Worm (Caenorhabditis elegans) whole organism, early embryonic: Measurements from ENCODE around the gene nuaf-1.

Experiments
- B0310.2 ChIP-seq: sonication (generic microtip); optimal IDR thresholded peaks from 2 replicates; lab custom pipeline; 2016; ENCODE audit warnings: mild to moderate bottlenecking, missing genetic modification characterization, missing compliant biosample characterization
- ama-1 ChIP-seq: fragments of 150-350 bp; optimal IDR thresholded peaks from 2 replicates; lab custom pipeline; 2014
- flt-1 ChIP-seq: fragments of 200-800 bp; sonication (Bioruptor generic); IDR thresholded peaks from 2 replicates; pipeline ENCODE4 v1.3.6; 2022; ENCODE audit warnings: missing genetic modification characterization, missing compliant biosample characterization
- hnd-1 ChIP-seq: sonication (generic microtip); optimal IDR thresholded peaks from 2 replicates; lab custom pipeline; 2016; ENCODE audit warnings: missing genetic modification characterization, missing compliant biosample characterization
- sea-1 ChIP-seq: fragments of 200-800 bp; sonication (Bioruptor generic); conservative IDR thresholded peaks from 2 replicates; pipeline ENCODE4 v1.3.6; 2022; ENCODE audit warnings: missing genetic modification characterization, missing compliant biosample characterization
- tbx-37 ChIP-seq: fragments of 200-800 bp; sonication (Bioruptor generic); conservative IDR thresholded peaks from 2 replicates; pipeline ENCODE4 v1.3.6; 2022; ENCODE audit warnings: missing genetic modification reagents, missing genetic modification characterization, missing compliant biosample characterization
- tra-4 ChIP-seq: sonication (generic microtip); optimal IDR thresholded peaks from 2 replicates; lab custom pipeline; 2017; ENCODE audit warnings: missing genetic modification characterization, missing compliant biosample characterization

- TF ChIP-seq hnd-1 (tag; lab: Kevin White, UChicago) (no peak), B0310.2 (tag; lab: Kevin White, UChicago) (no peak), tra-4 (tag; lab: Kevin White, UChicago) (no peak), ama-1 (lab: Kevin White, UChicago) (no peak), tbx-37 (no peak), flt-1 (GFP tag; lab: Robert Waterston, UW) (no peak), sea-1 (no peak)
These were observed 32.3 kb downstream of the nuaf-1 start, which contains the start of gene frpr-5 for ce11 chrV:13536058-13536579.
